Fruit fly (Drosophila melanogaster) whole organism: ENCODE measurements around the gene sna.

Experiments used
- Dll ChIP-seq: fragments of >200 bp; optimal IDR thresholded peaks from 2 replicates; lab custom pipeline; 2017
- EcR ChIP-seq, 2 experiments: fragments of >200 bp; optimal IDR thresholded peaks; 2 replicates each; lab custom pipeline; 2017; ENCODE audit warnings: missing biosample characterization in 2 of 2, missing genetic modification characterization in 2 of 2, missing genetic modification reagents in 2 of 2
- pan ChIP-seq: fragments of >200 bp; optimal IDR thresholded peaks from 2 replicates; lab custom pipeline; 2017
- psq ChIP-seq: fragments of >200 bp; optimal IDR thresholded peaks from 2 replicates; lab custom pipeline; 2017
- usp ChIP-seq: fragments of >200 bp; optimal IDR thresholded peaks from 2 replicates; lab custom pipeline; 2017; ENCODE audit warnings: missing biosample characterization, missing genetic modification characterization, mixed read lengths

- TF ChIP-seq Dll (lab: Kevin White, UChicago) (no peak), psq (lab: Kevin White, UChicago) (no peak), EcR (GFP tag; optimal IDR thresholded peaks at IDR 0.05; lab: Kevin White, UChicago) (no peak), pan (no peak), usp (GFP tag; lab: Kevin White, UChicago) (no peak)
Observed at dm6 chr2L:15496310-15496709, 18.2 kb upstream of the sna start.
